Worm (Caenorhabditis elegans) whole organism, L1 larva: ENCODE data around the gene spp-4.

Experiments used
- C04F5.9 ChIP-seq: sonication (generic microtip); optimal IDR thresholded peaks from 2 replicates; lab custom pipeline; 2016; ENCODE audit warnings: missing genetic modification characterization, missing compliant biosample characterization
- C16A3.4 ChIP-seq: fragments of 150-350 bp; optimal IDR thresholded peaks from 2 replicates; lab custom pipeline; 2014; ENCODE audit warnings: missing biosample characterization, missing genetic modification characterization
- C34B4.2 ChIP-seq: sonication (generic microtip); optimal IDR thresholded peaks from 2 replicates; lab custom pipeline; 2017; ENCODE audit warnings: mild to moderate bottlenecking, missing genetic modification characterization, missing compliant biosample characterization
- aly-2 ChIP-seq: fragments of 150-350 bp; optimal IDR thresholded peaks from 2 replicates; lab custom pipeline; 2014; ENCODE audit warnings: missing biosample characterization, missing genetic modification characterization
- ama-1 ChIP-seq: fragments of 150-350 bp; optimal IDR thresholded peaks from 2 replicates; lab custom pipeline; 2014
- ceh-63 ChIP-seq: fragments of 200-800 bp; sonication (Bioruptor generic); optimal IDR thresholded peaks from 2 replicates; lab custom pipeline; 2018; ENCODE audit warnings: mild to moderate bottlenecking, missing genetic modification characterization, missing compliant biosample characterization
- ceh-8 ChIP-seq: fragments of 200-800 bp; sonication (Bioruptor generic); optimal IDR thresholded peaks from 2 replicates; lab custom pipeline; 2018; ENCODE audit warnings: mild to moderate bottlenecking, missing genetic modification characterization, moderate library complexity, missing compliant biosample characterization
- ceh-82 ChIP-seq, 3 experiments: fragments of 150-350 bp in 1 of 3; sonication (generic microtip) in 2 of 3; optimal IDR thresholded peaks; 2 replicates each; lab custom pipeline; 2014 to 2017; ENCODE audit warnings: missing biosample characterization in 3 of 3, missing genetic modification characterization in 3 of 3
- ceh-88 ChIP-seq: fragments of 200-800 bp; sonication (Bioruptor generic); IDR thresholded peaks from 2 replicates; pipeline ENCODE4 v1.3.6; 2022; ENCODE audit warnings: missing genetic modification characterization, missing compliant biosample characterization
- ceh-90 ChIP-seq: sonication (generic microtip); optimal IDR thresholded peaks from 2 replicates; lab custom pipeline; 2016; ENCODE audit warnings: missing genetic modification characterization, missing compliant biosample characterization
- ces-1 ChIP-seq: fragments of 150-350 bp; optimal IDR thresholded peaks from 2 replicates; lab custom pipeline; 2014; ENCODE audit warnings: missing biosample characterization, missing genetic modification reagents, missing genetic modification characterization
- dpl-1 ChIP-seq, 3 experiments: fragments of 150-350 bp in 2 of 3; sonication (generic microtip) in 1 of 3; optimal IDR thresholded peaks; 2 replicates each; lab custom pipeline; 2014 to 2017; ENCODE audit warnings: missing biosample characterization in 3 of 3, missing genetic modification characterization in 3 of 3, missing genetic modification reagents in 3 of 3
- dsc-1 ChIP-seq: sonication (generic microtip); optimal IDR thresholded peaks from 2 replicates; lab custom pipeline; 2016; ENCODE audit warnings: mild to moderate bottlenecking, missing genetic modification characterization, missing compliant biosample characterization
- elt-3 ChIP-seq, 6 experiments: fragments of 150-350 bp in 1 of 6; sonication (generic microtip); optimal IDR thresholded peaks; 2 replicates each; lab custom pipeline; 2017 to 2018; ENCODE audit warnings: missing biosample characterization in 6 of 6, missing genetic modification characterization in 6 of 6, inconsistent platforms in 1 of 6
- ets-5 ChIP-seq: fragments of 200-800 bp; sonication (Bioruptor generic); IDR thresholded peaks from 2 replicates; pipeline ENCODE4 v1.3.6; 2022; ENCODE audit warnings: missing genetic modification characterization, missing compliant biosample characterization
- fkh-8 ChIP-seq: sonication (generic microtip); optimal IDR thresholded peaks from 2 replicates; lab custom pipeline; 2016; ENCODE audit warnings: mild to moderate bottlenecking, missing genetic modification characterization, missing compliant biosample characterization
- hlh-4 ChIP-seq: sonication (generic microtip); optimal IDR thresholded peaks from 2 replicates; lab custom pipeline; 2016; ENCODE audit warnings: mild to moderate bottlenecking, missing genetic modification characterization, missing compliant biosample characterization
- hpl-2 ChIP-seq: fragments of 150-350 bp; optimal IDR thresholded peaks from 2 replicates; lab custom pipeline; 2014; ENCODE audit warnings: missing biosample characterization, missing genetic modification reagents, missing genetic modification characterization
- isw-1 ChIP-seq: fragments of 200-800 bp; sonication (Bioruptor generic); IDR thresholded peaks from 2 replicates; pipeline ENCODE4 v1.3.6; 2022; ENCODE audit warnings: missing genetic modification characterization, missing compliant biosample characterization
- jun-1 ChIP-seq: fragments of 150-350 bp; optimal IDR thresholded peaks from 2 replicates; lab custom pipeline; 2014; ENCODE audit warnings: missing biosample characterization, missing genetic modification reagents, missing genetic modification characterization
- lin-13 ChIP-seq: fragments of 150-350 bp; optimal IDR thresholded peaks from 2 replicates; lab custom pipeline; 2014; ENCODE audit warnings: missing biosample characterization, missing genetic modification reagents, missing genetic modification characterization
- lin-14 ChIP-seq: fragments of 200-800 bp; sonication (Bioruptor generic); optimal IDR thresholded peaks from 2 replicates; lab custom pipeline; 2018; ENCODE audit warnings: mild to moderate bottlenecking, missing genetic modification characterization, moderate library complexity, missing compliant biosample characterization
- lin-15B ChIP-seq: fragments of 150-350 bp; sonication (generic microtip); optimal IDR thresholded peaks from 3 replicates; lab custom pipeline; 2014; ENCODE audit warnings: missing biosample characterization, missing genetic modification characterization
- lin-35 ChIP-seq, 2 experiments: fragments of 150-350 bp; optimal IDR thresholded peaks; 2 replicates each; lab custom pipeline; 2014; ENCODE audit warnings: missing biosample characterization in 2 of 2, missing genetic modification characterization in 2 of 2, missing genetic modification reagents in 2 of 2
- lsy-2 ChIP-seq, 2 experiments: fragments of 150-350 bp; optimal IDR thresholded peaks; 2 replicates each; lab custom pipeline; 2014; ENCODE audit warnings: missing biosample characterization in 2 of 2, missing genetic modification characterization in 2 of 2
- mab-9 ChIP-seq: fragments of 200-800 bp; sonication (Bioruptor generic); IDR thresholded peaks from 2 replicates; pipeline ENCODE4 v1.3.6; 2022; ENCODE audit warnings: missing genetic modification reagents, missing genetic modification characterization, missing compliant biosample characterization
- mdl-1 ChIP-seq, 2 experiments: fragments of 150-350 bp; optimal IDR thresholded peaks; 2 replicates each; lab custom pipeline; 2014 to 2017; ENCODE audit warnings: missing biosample characterization in 2 of 2, missing genetic modification characterization in 2 of 2, inconsistent platforms in 1 of 2
- mep-1 ChIP-seq: fragments of 150-350 bp; optimal IDR thresholded peaks from 2 replicates; lab custom pipeline; 2014; ENCODE audit warnings: missing biosample characterization, missing genetic modification characterization
- nhr-12 ChIP-seq: sonication (generic microtip); optimal IDR thresholded peaks from 2 replicates; lab custom pipeline; 2017; ENCODE audit warnings: missing biosample characterization, missing genetic modification characterization
- nhr-20 ChIP-seq: sonication (generic microtip); optimal IDR thresholded peaks from 2 replicates; lab custom pipeline; 2016; ENCODE audit warnings: mild to moderate bottlenecking, missing genetic modification characterization, missing compliant biosample characterization
- nhr-28 ChIP-seq: fragments of 150-350 bp; optimal IDR thresholded peaks from 2 replicates; lab custom pipeline; 2014; ENCODE audit warnings: missing biosample characterization, missing genetic modification characterization
- nhr-47 ChIP-seq: sonication (generic microtip); optimal IDR thresholded peaks from 2 replicates; lab custom pipeline; 2016; ENCODE audit warnings: mild to moderate bottlenecking, missing genetic modification characterization, moderate library complexity, missing compliant biosample characterization
- nhr-71 ChIP-seq: sonication (generic microtip); optimal IDR thresholded peaks from 2 replicates; lab custom pipeline; 2016; ENCODE audit warnings: mild to moderate bottlenecking, missing genetic modification characterization, moderate library complexity, missing compliant biosample characterization
- nhr-76 ChIP-seq: sonication (generic microtip); optimal IDR thresholded peaks from 2 replicates; lab custom pipeline; 2017; ENCODE audit warnings: missing biosample characterization, missing genetic modification characterization
- nhr-77 ChIP-seq: fragments of 150-350 bp; optimal IDR thresholded peaks from 2 replicates; lab custom pipeline; 2014; ENCODE audit warnings: missing biosample characterization, missing genetic modification characterization
- nhr-84 ChIP-seq: sonication (generic microtip); optimal IDR thresholded peaks from 2 replicates; lab custom pipeline; 2017; ENCODE audit warnings: missing biosample characterization, missing genetic modification characterization
- nhr-85 ChIP-seq: sonication (generic microtip); peaks from one replicate; lab custom pipeline; 2016; ENCODE audit warnings: missing genetic modification characterization, inconsistent platforms, missing compliant biosample characterization
- nhr-90 ChIP-seq: sonication (generic microtip); optimal IDR thresholded peaks from 2 replicates; lab custom pipeline; 2016; ENCODE audit warnings: mild to moderate bottlenecking, missing genetic modification characterization, missing compliant biosample characterization; ENCODE audit not compliant: poor library complexity
- pag-3 ChIP-seq: sonication (generic microtip); optimal IDR thresholded peaks from 2 replicates; lab custom pipeline; 2017; ENCODE audit warnings: missing genetic modification characterization, mild to moderate bottlenecking, missing compliant biosample characterization, antibody characterized with exemption, borderline replicate concordance; ENCODE audit not compliant: insufficient read depth
- pqm-1 ChIP-seq: sonication (generic microtip); optimal IDR thresholded peaks from 3 replicates; lab custom pipeline; 2017; ENCODE audit warnings: missing biosample characterization, missing genetic modification characterization
- skn-1 ChIP-seq: fragments of 150-350 bp; optimal IDR thresholded peaks from 2 replicates; lab custom pipeline; 2014; ENCODE audit warnings: missing biosample characterization, missing genetic modification characterization
- sptf-1 ChIP-seq: fragments of 150-350 bp; optimal IDR thresholded peaks from 2 replicates; lab custom pipeline; 2014; ENCODE audit warnings: missing biosample characterization, missing genetic modification characterization
- sup-37 ChIP-seq: fragments of 200-800 bp; sonication (Bioruptor generic); optimal IDR thresholded peaks from 2 replicates; lab custom pipeline; 2018; ENCODE audit warnings: mild to moderate bottlenecking, missing genetic modification characterization, missing compliant biosample characterization
- tbx-2 ChIP-seq: sonication (generic microtip); optimal IDR thresholded peaks from 2 replicates; lab custom pipeline; 2016; ENCODE audit warnings: missing genetic modification characterization, missing compliant biosample characterization
- tlp-1 ChIP-seq: fragments of 150-350 bp; optimal IDR thresholded peaks from 2 replicates; lab custom pipeline; 2014; ENCODE audit warnings: missing biosample characterization, missing genetic modification characterization
- unc-86 ChIP-seq: sonication (generic microtip); optimal IDR thresholded peaks from 2 replicates; lab custom pipeline; 2016; ENCODE audit warnings: missing genetic modification characterization, missing compliant biosample characterization
- unc-98 ChIP-seq: fragments of 200-800 bp; sonication (Bioruptor generic); IDR thresholded peaks from 2 replicates; pipeline ENCODE4 v1.3.6; 2022; ENCODE audit warnings: missing genetic modification characterization, missing compliant biosample characterization
- vab-15 ChIP-seq: sonication (generic microtip); optimal IDR thresholded peaks from 2 replicates; lab custom pipeline; 2017; ENCODE audit warnings: missing genotype, mild to moderate bottlenecking, missing genetic modification characterization, missing compliant biosample characterization
- zag-1 ChIP-seq: fragments of 150-350 bp; optimal IDR thresholded peaks from 2 replicates; lab custom pipeline; 2014; ENCODE audit warnings: missing biosample characterization, missing genetic modification characterization
- ztf-11 ChIP-seq, 2 experiments: sonication (generic microtip); optimal IDR thresholded peaks; 2 replicates each; lab custom pipeline; 2016 to 2017; ENCODE audit warnings: missing genetic modification characterization in 2 of 2, missing biosample characterization in 1 of 2, missing compliant biosample characterization in 1 of 2
- ztf-4 ChIP-seq: fragments of 150-350 bp; optimal IDR thresholded peaks from 2 replicates; lab custom pipeline; 2014; ENCODE audit warnings: missing biosample characterization, missing genetic modification characterization

Gene spp-4

ce11 chrX:7334302-7334724 is 15.8 kb upstream of the spp-4 start, which contains the start of gene epg-7 (continued):
- peak; percentile 65 to 76 (median 71) for TF ChIP-seq dpl-1 (GFP tag; optimal IDR thresholded peaks at IDR 0.05; lab: Kevin White, UChicago)
- peak; percentile 93 for TF ChIP-seq C16A3.4 (tag; lab: Kevin White, UChicago)
- peak; percentile 51 for TF ChIP-seq hpl-2 (GFP tag; lab: Kevin White, UChicago)
- TF ChIP-seq C04F5.9 (tag; lab: Kevin White, UChicago) = peak; percentile 72
- TF ChIP-seq ztf-4 (tag; lab: Kevin White, UChicago) = peak; percentile 96
- TF ChIP-seq jun-1 = peak; percentile 95
- peak; percentile 99 for TF ChIP-seq nhr-71 (tag; lab: Kevin White, UChicago)
- peak; percentile 99 for TF ChIP-seq dsc-1 (tag; lab: Kevin White, UChicago)
- peak; percentile 98 for TF ChIP-seq nhr-20 (tag; lab: Kevin White, UChicago)
- TF ChIP-seq nhr-47 = peak; percentile 97
- peak; percentile 80 for TF ChIP-seq ama-1
- TF ChIP-seq vab-15 (tag; lab: Kevin White, UChicago) = no peak
- no peak for TF ChIP-seq nhr-12 (tag; lab: Kevin White, UChicago)
- TF ChIP-seq ceh-82 (tag; optimal IDR thresholded peaks at IDR 0.05; lab: Kevin White, UChicago) = peak; percentile 77 to 91 (median 88)
- TF ChIP-seq unc-98 (GFP tag; lab: Robert Waterston, UW) = peak; percentile 31; the same call in 1 of the 2 replicates
- peak; percentile 88 for TF ChIP-seq sup-37 (GFP tag; lab: Kevin White, UChicago)
- TF ChIP-seq tlp-1 = no peak
- peak; percentile 98 for TF ChIP-seq fkh-8
- peak; percentile 30 for TF ChIP-seq aly-2 (tag; lab: Kevin White, UChicago)
- peak; percentile 95 for TF ChIP-seq mep-1 (tag; lab: Kevin White, UChicago)
- TF ChIP-seq nhr-84 (tag; lab: Kevin White, UChicago) = no peak
- no peak for TF ChIP-seq ceh-90
- TF ChIP-seq pag-3 = no peak
- TF ChIP-seq skn-1 (tag; lab: Kevin White, UChicago) = peak; percentile 50
- no peak for TF ChIP-seq pqm-1 (tag; lab: Kevin White, UChicago)
- TF ChIP-seq hlh-4 (tag; lab: Kevin White, UChicago) = no peak
- TF ChIP-seq zag-1 (tag; lab: Kevin White, UChicago) = peak; percentile 90
- TF ChIP-seq ceh-63 = no peak
- TF ChIP-seq tbx-2 (tag; lab: Kevin White, UChicago) = peak; percentile 98
- peak; percentile 64 for TF ChIP-seq lin-15B (tag; lab: Kevin White, UChicago)
- TF ChIP-seq lin-35 (GFP tag; optimal IDR thresholded peaks at IDR 0.05; lab: Kevin White, UChicago) = peak; percentile 84 to 90
- no peak for TF ChIP-seq C34B4.2 (tag; lab: Kevin White, UChicago)
- TF ChIP-seq ces-1 (GFP tag; lab: Kevin White, UChicago) = no peak
- TF ChIP-seq ets-5 (GFP tag; lab: Robert Waterston, UW) = no peak
- peak in 3 of 6 experiments; percentile 7 to 88 (median 86) for TF ChIP-seq elt-3 (tag; optimal IDR thresholded peaks at IDR 0.05; lab: Kevin White, UChicago)
- TF ChIP-seq ztf-11 (tag; optimal IDR thresholded peaks at IDR 0.05; lab: Kevin White, UChicago) = peak in 1 of 2 experiments; percentile 89
- peak; percentile 95 for TF ChIP-seq nhr-90 (tag; lab: Kevin White, UChicago)
- peak; percentile 87 for TF ChIP-seq ceh-88
- peak; percentile 99 for TF ChIP-seq lin-14 (GFP tag; lab: Kevin White, UChicago)
- peak; percentile 94 for TF ChIP-seq unc-86
- TF ChIP-seq lsy-2 (tag; optimal IDR thresholded peaks at IDR 0.05; lab: Kevin White, UChicago) = peak; percentile 89 to 93
- TF ChIP-seq ceh-8 (GFP tag; lab: Kevin White, UChicago) = peak; percentile 95
- TF ChIP-seq nhr-77 (tag; lab: Kevin White, UChicago) = peak; percentile 94
- no peak for TF ChIP-seq sptf-1 (tag; lab: Kevin White, UChicago)
- no peak for TF ChIP-seq nhr-28
- peak; percentile 90 for TF ChIP-seq isw-1
- no peak for TF ChIP-seq nhr-76 (tag; lab: Kevin White, UChicago)
- peak; percentile 99 for TF ChIP-seq nhr-85 (tag; lab: Kevin White, UChicago)
- TF ChIP-seq mab-9 = peak; percentile 88
- TF ChIP-seq lin-13 (GFP tag; lab: Kevin White, UChicago) = peak; percentile 94
- peak; percentile 93 to 98 for TF ChIP-seq mdl-1 (tag; optimal IDR thresholded peaks at IDR 0.05; lab: Kevin White, UChicago)
